Worm (Caenorhabditis elegans) whole organism, midembryonic: Measurements from ENCODE around the gene aqp-12.

Experiments used
- klf-2 ChIP-seq: fragments of 200-800 bp; sonication (Bioruptor generic); conservative IDR thresholded peaks from 2 replicates; pipeline ENCODE4 v1.3.6; 2022; ENCODE audit warnings: missing genetic modification reagents, missing genetic modification characterization, missing compliant biosample characterization
- med-1 ChIP-seq: sonication (generic microtip); optimal IDR thresholded peaks from 2 replicates; lab custom pipeline; 2017; ENCODE audit warnings: missing genetic modification characterization, mild to moderate bottlenecking, missing compliant biosample characterization, antibody characterized with exemption, missing genetic modification reagents; ENCODE audit not compliant: insufficient read depth
- tab-1 ChIP-seq: fragments of 200-800 bp; sonication (Bioruptor generic); IDR thresholded peaks from 2 replicates; pipeline ENCODE4 v1.3.6; 2022; ENCODE audit warnings: missing genetic modification characterization, missing compliant biosample characterization

DNA sequence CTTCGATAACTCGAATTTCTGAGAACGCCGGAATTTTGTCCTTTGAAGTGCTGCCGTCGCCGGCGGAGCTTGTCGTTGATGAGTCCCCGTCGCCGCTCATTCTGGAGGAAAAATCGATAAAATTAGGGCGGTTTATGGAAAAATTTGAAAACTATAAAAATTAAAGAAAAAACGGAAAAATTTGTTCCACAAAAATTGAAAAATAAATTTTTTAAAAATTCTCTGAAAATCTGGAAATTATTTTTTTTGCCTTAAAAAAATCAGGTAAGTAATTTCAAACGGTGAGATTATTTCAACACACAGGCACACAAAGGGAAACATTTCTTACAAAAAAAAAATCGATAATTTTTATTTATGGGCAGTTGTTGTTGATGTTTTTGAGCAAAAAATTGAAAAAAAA, 53.5 kb downstream of the aqp-12 start, which contains the start of gene parn-2:
- TF ChIP-seq klf-2 (GFP tag; lab: Robert Waterston, UW), result no peak
- TF ChIP-seq med-1, result no peak
- TF ChIP-seq tab-1 (GFP tag; lab: Robert Waterston, UW), result no peak
